Fruit fly (Drosophila melanogaster) whole organism, pupa: ENCODE measurements around the gene TwdlH.

Source experiments
- CG10348 ChIP-seq: fragments of 200-800 bp; sonication (Bioruptor generic); IDR thresholded peaks from 2 replicates; pipeline ENCODE4 v1.3.6; 2022; ENCODE audit warnings: missing biosample characterization, missing genetic modification characterization
- CG12605 ChIP-seq: fragments of 200-800 bp; sonication (Bioruptor generic); IDR thresholded peaks from 2 replicates; pipeline ENCODE4 v1.3.6; 2022; ENCODE audit warnings: missing biosample characterization, missing genetic modification characterization
- CG13204 ChIP-seq: fragments of 200-800 bp; sonication (Bioruptor generic); optimal IDR thresholded peaks from 2 replicates; lab custom pipeline; 2018; ENCODE audit warnings: missing biosample characterization, mild to moderate bottlenecking, missing genetic modification characterization, moderate library complexity
- CG14655 ChIP-seq: fragments of 200-800 bp; sonication (Bioruptor generic); optimal IDR thresholded peaks from 3 replicates; lab custom pipeline; 2017; ENCODE audit warnings: mild to moderate bottlenecking, missing biosample characterization, missing genetic modification reagents, missing genetic modification characterization
- CG15710 ChIP-seq: fragments of 200-800 bp; sonication (Bioruptor generic); optimal IDR thresholded peaks from 2 replicates; lab custom pipeline; 2018; ENCODE audit warnings: missing biosample characterization, mild to moderate bottlenecking, missing genetic modification characterization, moderate library complexity
- CG17806 ChIP-seq: fragments of 200-800 bp; sonication (Bioruptor generic); optimal IDR thresholded peaks from 2 replicates; lab custom pipeline; 2018; ENCODE audit warnings: missing biosample characterization, mild to moderate bottlenecking, missing genetic modification characterization, moderate library complexity
- CG32121 ChIP-seq: fragments of 200-800 bp; sonication (Bioruptor generic); IDR thresholded peaks from 2 replicates; pipeline ENCODE4 v1.3.6; 2022; ENCODE audit warnings: missing biosample characterization, missing genetic modification characterization
- CG34367 ChIP-seq: fragments of 200-800 bp; sonication (Bioruptor generic); optimal IDR thresholded peaks from 2 replicates; lab custom pipeline; 2018; ENCODE audit warnings: missing biosample characterization, mild to moderate bottlenecking, missing genetic modification characterization
- CG4496 ChIP-seq: fragments of 200-800 bp; sonication (Bioruptor generic); IDR thresholded peaks from 3 replicates; pipeline ENCODE4 v1.3.6; 2022; ENCODE audit warnings: missing biosample characterization, missing genetic modification characterization
- CG8159 ChIP-seq: fragments of 200-800 bp; sonication (Bioruptor generic); optimal IDR thresholded peaks from 3 replicates; lab custom pipeline; 2018; ENCODE audit warnings: missing biosample characterization, mild to moderate bottlenecking, missing genetic modification characterization, moderate library complexity
- CG8301 ChIP-seq: fragments of 200-800 bp; sonication (Bioruptor generic); optimal IDR thresholded peaks from 2 replicates; lab custom pipeline; 2018; ENCODE audit warnings: missing biosample characterization, mild to moderate bottlenecking, missing genetic modification characterization
- CG9948 ChIP-seq: fragments of 200-800 bp; sonication (Bioruptor generic); optimal IDR thresholded peaks from 2 replicates; lab custom pipeline; 2018; ENCODE audit warnings: missing biosample characterization, mild to moderate bottlenecking, missing genetic modification characterization, moderate library complexity
- D1 ChIP-seq: fragments of 200-800 bp; sonication (Bioruptor generic); optimal IDR thresholded peaks from 2 replicates; lab custom pipeline; 2018; ENCODE audit warnings: missing biosample characterization, mild to moderate bottlenecking, missing genetic modification characterization, moderate library complexity
- EcR ChIP-seq: fragments of 200-800 bp; sonication (Bioruptor generic); optimal IDR thresholded peaks from 3 replicates; lab custom pipeline; 2019; ENCODE audit warnings: missing biosample characterization, missing genetic modification characterization, mild to moderate bottlenecking, moderate library complexity, missing genetic modification reagents
- Ets98B ChIP-seq: fragments of 200-800 bp; sonication (Bioruptor generic); IDR thresholded peaks from 2 replicates; pipeline ENCODE4 v1.3.6; 2022; ENCODE audit warnings: missing biosample characterization, missing genetic modification characterization
- Pif1A ChIP-seq: fragments of 200-800 bp; sonication (Bioruptor generic); optimal IDR thresholded peaks from 3 replicates; lab custom pipeline; 2016; ENCODE audit warnings: missing biosample characterization, missing genetic modification characterization
- Pif1B ChIP-seq: fragments of 200-800 bp; sonication (Bioruptor generic); optimal IDR thresholded peaks from 3 replicates; lab custom pipeline; 2016; ENCODE audit warnings: missing biosample characterization, missing genetic modification characterization
- Snoo ChIP-seq: fragments of 200-800 bp; sonication (Bioruptor generic); optimal IDR thresholded peaks from 3 replicates; lab custom pipeline; 2017; ENCODE audit warnings: missing biosample characterization, mild to moderate bottlenecking, missing genetic modification characterization, inconsistent platforms
- fd96Ca ChIP-seq: fragments of 200-800 bp; sonication (Bioruptor generic); IDR thresholded peaks from 3 replicates; pipeline ENCODE4 v1.3.6; 2022; ENCODE audit warnings: missing biosample characterization, missing genetic modification characterization
- gl ChIP-seq: fragments of 200-800 bp; sonication (Bioruptor generic); optimal IDR thresholded peaks from 2 replicates; lab custom pipeline; 2018; ENCODE audit warnings: missing biosample characterization, mild to moderate bottlenecking, missing genetic modification characterization
- rn ChIP-seq: fragments of 200-800 bp; sonication (Bioruptor generic); IDR thresholded peaks from 2 replicates; pipeline ENCODE4 v1.3.6; 2022; ENCODE audit warnings: missing biosample characterization, missing genetic modification characterization

The TwdlH gene

DNA sequence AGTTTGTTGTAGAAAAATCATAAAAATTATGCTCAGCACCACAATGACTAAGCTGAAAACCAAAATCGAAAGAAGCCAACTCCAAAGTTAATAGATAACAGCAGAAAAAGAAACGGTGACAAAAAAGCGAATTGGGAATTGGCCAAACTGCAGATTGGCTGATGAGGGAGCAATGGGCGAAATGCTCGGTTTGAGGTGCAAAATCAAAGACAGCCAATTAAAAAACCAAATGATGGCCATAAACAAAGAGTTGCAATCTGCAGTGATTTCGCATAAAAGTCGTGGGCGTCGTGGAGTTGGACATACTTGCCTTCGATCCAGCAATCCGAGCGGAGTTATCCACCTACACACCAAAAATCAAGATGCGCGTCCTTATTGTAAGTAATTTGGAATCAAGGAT lies at the start of gene TwdlH:
Gene TwdlH (plus strand): TSS at position 301 of the 400 bp plus-strand sequence.
- no peak for TF ChIP-seq EcR (GFP tag; lab: Kevin White, UChicago)
- no peak for TF ChIP-seq fd96Ca
- no peak for TF ChIP-seq CG12605
- no peak for TF ChIP-seq CG4496 (GFP tag; lab: Robert Waterston, UW)
- TF ChIP-seq D1 (tag; lab: Kevin White, UChicago) = no peak
- TF ChIP-seq CG8159 (tag; lab: Kevin White, UChicago) = no peak
- TF ChIP-seq, all 21 proteins: peak for 0

DNA sequence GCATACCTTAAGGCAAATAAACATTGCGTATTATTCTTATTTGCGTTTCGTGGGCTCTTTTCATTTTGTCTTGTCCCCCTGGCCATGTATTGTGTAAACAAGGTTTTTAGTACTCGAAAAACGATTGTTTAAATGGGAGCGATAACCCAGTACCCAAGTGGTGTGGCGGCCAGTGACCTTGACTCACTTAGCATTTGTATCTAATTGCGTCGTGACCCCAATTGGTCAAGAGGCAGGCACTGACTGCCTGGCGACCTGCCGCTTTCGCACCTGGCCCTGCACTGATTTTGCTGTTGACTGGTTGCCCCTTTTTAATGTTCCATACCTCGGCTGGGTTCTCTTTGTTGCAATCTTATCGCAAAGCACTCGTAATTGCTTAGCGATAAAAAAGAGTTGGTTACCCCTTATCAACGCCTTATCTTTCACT lies 45.4 kb upstream of the TwdlH start:
- TF ChIP-seq CG8301 (tag; lab: Kevin White, UChicago) (no peak), CG17806 (tag; lab: Kevin White, UChicago) (no peak), EcR (GFP tag; lab: Kevin White, UChicago) (peak; percentile 27), gl (tag; lab: Kevin White, UChicago) (no peak)

DNA sequence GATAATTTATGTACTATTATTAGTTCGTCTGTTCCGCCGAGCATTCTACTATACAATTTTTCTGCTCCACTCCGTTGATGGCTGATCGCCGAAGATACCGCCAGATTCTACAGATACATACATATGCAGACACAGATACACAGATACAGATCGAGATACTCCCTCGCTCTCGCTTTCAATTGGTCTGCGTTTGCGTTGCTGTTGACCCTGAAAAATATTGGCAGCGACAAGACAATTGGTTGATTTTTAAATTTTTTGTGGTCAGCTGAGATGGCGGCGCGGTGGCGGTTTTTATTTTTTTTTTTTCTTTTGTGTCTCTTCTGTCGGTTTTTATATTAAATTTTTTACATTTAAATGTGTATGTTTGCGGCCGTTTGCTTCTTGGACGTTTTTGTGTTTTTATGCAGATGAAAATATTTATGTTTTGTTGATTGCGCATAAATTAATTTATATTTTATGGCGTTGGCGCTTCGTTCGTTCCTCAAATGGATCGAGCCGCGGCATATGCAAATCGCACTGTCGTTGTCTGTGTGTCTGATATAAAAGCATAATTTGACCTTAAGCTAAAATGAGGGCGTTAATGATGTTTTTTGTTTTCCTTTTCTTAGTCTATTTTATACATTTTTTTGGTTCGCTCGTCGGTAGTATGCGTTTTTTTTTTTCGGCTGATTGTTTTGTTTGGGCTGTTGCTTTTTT lies 39.5 kb upstream of the TwdlH start:
- TF ChIP-seq D1 (tag; lab: Kevin White, UChicago) = no peak
- no peak for TF ChIP-seq rn

DNA sequence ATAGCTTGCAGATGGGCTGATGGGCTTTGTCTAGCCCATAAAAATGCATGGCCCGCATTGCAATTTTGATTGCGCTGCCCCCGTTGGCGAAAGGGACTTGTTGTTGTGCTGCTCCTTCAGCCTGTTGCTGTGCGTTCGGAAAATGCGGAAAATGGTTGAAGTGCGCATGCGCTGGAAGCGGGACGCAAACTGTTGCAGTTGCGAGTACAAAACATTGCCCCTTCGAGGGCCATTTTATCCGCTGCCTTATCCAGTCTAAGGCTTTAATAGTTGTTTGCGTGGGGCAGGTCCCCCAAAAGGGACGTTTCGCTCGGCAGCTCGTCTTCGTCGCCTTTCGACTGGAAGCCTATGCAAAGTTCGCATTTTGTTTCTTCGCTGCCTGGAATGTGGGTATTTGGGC lies 27.0 kb upstream of the TwdlH start:
- TF ChIP-seq CG12605 (peak; percentile 57; the same call in 1 of the 2 replicates), CG32121 (GFP tag; lab: Robert Waterston, UW) (no peak), CG10348 (GFP tag; lab: Robert Waterston, UW) (no peak)

DNA sequence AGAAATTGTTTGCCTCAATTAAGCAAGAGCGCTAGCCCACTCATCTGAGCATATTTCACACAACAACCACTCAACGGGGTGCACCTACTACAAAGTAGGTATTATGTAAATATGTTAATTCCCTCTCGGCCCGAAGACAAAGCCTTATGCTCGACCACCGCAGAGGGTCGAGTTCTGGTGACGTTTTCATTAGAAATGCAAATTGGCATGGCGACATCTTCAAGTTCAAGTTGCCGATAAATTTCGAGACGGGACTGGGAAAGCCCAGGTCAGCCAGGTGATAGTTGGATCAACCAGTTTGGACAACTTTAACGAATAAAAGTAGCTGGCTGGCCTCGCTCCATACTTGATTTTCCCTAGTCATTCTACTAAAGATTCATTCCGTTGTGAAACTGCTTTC lies 18.1 kb upstream of the TwdlH start:
- TF ChIP-seq CG4496 (GFP tag; lab: Robert Waterston, UW) (no peak), CG10348 (GFP tag; lab: Robert Waterston, UW) (no peak), Pif1A (GFP tag; lab: Kevin White, UChicago) (no peak), EcR (GFP tag; lab: Kevin White, UChicago) (no peak), CG8301 (tag; lab: Kevin White, UChicago) (no peak), D1 (tag; lab: Kevin White, UChicago) (no peak), Pif1B (GFP tag; lab: Kevin White, UChicago) (no peak), CG34367 (tag; lab: Kevin White, UChicago) (no peak), CG9948 (tag; lab: Kevin White, UChicago) (no peak), CG15710 (tag; lab: Kevin White, UChicago) (no peak), CG12605 (no peak), CG32121 (GFP tag; lab: Robert Waterston, UW) (no peak), Snoo (no peak), gl (tag; lab: Kevin White, UChicago) (no peak), CG14655 (GFP tag; lab: Kevin White, UChicago) (no peak), Ets98B (GFP tag; lab: Robert Waterston, UW) (no peak), CG13204 (GFP tag; lab: Kevin White, UChicago) (no peak), CG8159 (tag; lab: Kevin White, UChicago) (no peak), fd96Ca (no peak)

DNA sequence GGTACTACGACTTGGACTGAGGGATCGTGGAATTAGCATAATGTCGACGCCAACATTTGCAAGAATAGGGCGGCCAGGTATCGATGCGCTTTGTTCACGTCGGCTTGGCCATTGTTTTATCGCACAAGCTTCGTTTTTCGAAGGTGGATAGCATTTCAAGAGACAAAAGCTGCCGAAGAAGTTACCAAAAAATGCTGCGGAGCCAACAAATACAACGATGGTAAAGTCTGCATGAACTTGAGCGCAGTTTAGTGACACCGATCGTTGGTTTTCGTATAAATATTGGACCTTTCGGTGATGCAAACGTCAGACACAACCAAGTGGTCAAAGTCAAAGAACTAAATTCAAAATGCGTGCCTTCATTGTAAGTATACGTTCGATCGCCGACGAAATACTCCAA lies 14.7 kb upstream of the TwdlH start, which contains the start of gene TwdlM:
Gene TwdlM (plus strand): TSS at position 301 of the 400 bp plus-strand sequence.
- TF ChIP-seq CG10348 (GFP tag; lab: Robert Waterston, UW) = no peak

DNA sequence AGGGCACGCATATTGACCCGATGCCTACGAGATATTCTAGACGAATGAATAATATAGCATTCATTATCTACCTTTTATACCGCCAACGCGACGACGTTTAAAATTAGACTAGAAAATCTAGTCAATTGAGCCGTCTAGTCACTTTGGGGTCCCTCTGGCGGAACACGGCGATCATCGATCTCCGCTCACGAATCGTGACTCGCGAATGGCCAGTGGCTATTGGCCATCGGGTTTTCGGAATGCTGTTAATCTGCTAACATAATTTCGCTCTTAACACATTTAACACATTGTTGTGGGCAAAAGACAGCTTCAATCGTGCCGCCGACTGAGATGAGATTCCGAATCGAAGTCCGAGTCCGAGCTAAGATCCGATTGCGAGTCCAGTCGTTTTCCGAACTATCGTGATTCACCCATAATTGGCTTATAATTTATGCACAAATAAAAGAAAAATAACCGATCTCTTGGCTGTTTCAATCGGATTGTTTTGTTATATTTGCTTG lies 12.2 kb upstream of the TwdlH start, which contains the start of gene TwdlP:
Gene TwdlP (minus strand): TSS at position 51 of the 500 bp plus-strand sequence.
- TF ChIP-seq CG32121 (GFP tag; lab: Robert Waterston, UW) (no peak), EcR (GFP tag; lab: Kevin White, UChicago) (no peak), Pif1B (GFP tag; lab: Kevin White, UChicago) (no peak), CG17806 (tag; lab: Kevin White, UChicago) (no peak), Ets98B (GFP tag; lab: Robert Waterston, UW) (no peak), CG10348 (GFP tag; lab: Robert Waterston, UW) (no peak), CG34367 (tag; lab: Kevin White, UChicago) (no peak), CG8301 (tag; lab: Kevin White, UChicago) (no peak), fd96Ca (no peak), gl (tag; lab: Kevin White, UChicago) (no peak), CG9948 (tag; lab: Kevin White, UChicago) (no peak), CG14655 (GFP tag; lab: Kevin White, UChicago) (no peak), Pif1A (GFP tag; lab: Kevin White, UChicago) (no peak), CG15710 (tag; lab: Kevin White, UChicago) (no peak), Snoo (no peak), CG8159 (tag; lab: Kevin White, UChicago) (no peak), D1 (tag; lab: Kevin White, UChicago) (no peak), rn (no peak)
